Worm (Caenorhabditis elegans): ENCODE results near the gene F08F8.10.

The F08F8.10 gene

DNA sequence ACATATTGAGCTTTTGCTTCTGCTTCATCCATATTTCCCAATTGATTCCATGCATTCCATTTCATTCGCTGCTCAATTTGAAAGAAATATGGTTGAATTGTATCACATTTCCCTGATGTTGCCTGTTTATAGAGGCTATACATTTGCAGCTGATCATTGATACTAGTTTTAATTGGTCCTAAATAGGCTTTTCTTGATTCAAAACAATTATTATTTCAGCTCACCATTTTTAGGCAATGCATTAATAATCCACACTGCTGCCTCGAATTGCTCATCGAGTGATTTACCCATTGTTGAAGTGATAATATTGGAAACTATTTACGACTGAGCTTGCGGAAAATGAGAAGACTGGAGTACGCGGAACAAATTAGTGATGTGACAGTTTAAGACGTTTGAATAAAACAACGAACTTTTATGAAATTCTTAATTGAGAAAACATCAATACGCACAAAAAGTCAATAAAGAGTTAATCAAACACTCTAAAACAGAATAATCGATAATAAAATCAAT lies 48.5 kb downstream of the F08F8.10 start, which contains the start of gene acbp-4:
Gene acbp-4, minus strand, starts transcription at position 510 of the 510 bp plus-strand sequence.
- no peak for TF ChIP-seq nhr-19 (GFP tag; conservative IDR thresholded peaks at IDR 0.05)
- TF ChIP-seq nhr-47 (tag; optimal IDR thresholded peaks at IDR 0.05), result no peak
- no peak for TF ChIP-seq unc-130 (tag; optimal IDR thresholded peaks at IDR 0.05)
- no peak for TF ChIP-seq nhr-20 (tag; optimal IDR thresholded peaks at IDR 0.05)
- TF ChIP-seq unc-62 (GFP tag; optimal IDR thresholded peaks at IDR 0.05), result no peak
- no peak for TF ChIP-seq F16B12.6 (tag; optimal IDR thresholded peaks at IDR 0.05)
- TF ChIP-seq ztf-11 (tag; optimal IDR thresholded peaks at IDR 0.05), result no peak
- TF ChIP-seq ztf-4 (tag; optimal IDR thresholded peaks at IDR 0.05), result no peak
- TF ChIP-seq pag-3 (tag; optimal IDR thresholded peaks at IDR 0.05; ENCODE audit: borderline replicate concordance, insufficient read depth), result no peak
- no peak for TF ChIP-seq lir-3 (tag; optimal IDR thresholded peaks at IDR 0.05; ENCODE audit: poor library complexity)
- TF ChIP-seq fkh-10 (GFP tag; optimal IDR thresholded peaks at IDR 0.05), result no peak
- TF ChIP-seq ces-1 (GFP tag; optimal IDR thresholded peaks at IDR 0.05), result no peak
- no peak for TF ChIP-seq unc-86 (tag; optimal IDR thresholded peaks at IDR 0.05)
- no peak for TF ChIP-seq ama-1 (optimal IDR thresholded peaks at IDR 0.05)
- TF ChIP-seq ceh-63 (GFP tag; optimal IDR thresholded peaks at IDR 0.05), result no peak
- TF ChIP-seq egl-27 (tag; optimal IDR thresholded peaks at IDR 0.05), result no peak
- TF ChIP-seq nhr-76 (tag; optimal IDR thresholded peaks at IDR 0.05), result no peak
- TF ChIP-seq hpl-2 (GFP tag; optimal IDR thresholded peaks at IDR 0.05), result no peak
- no peak for TF ChIP-seq elt-2 (tag; optimal IDR thresholded peaks at IDR 0.05)

DNA sequence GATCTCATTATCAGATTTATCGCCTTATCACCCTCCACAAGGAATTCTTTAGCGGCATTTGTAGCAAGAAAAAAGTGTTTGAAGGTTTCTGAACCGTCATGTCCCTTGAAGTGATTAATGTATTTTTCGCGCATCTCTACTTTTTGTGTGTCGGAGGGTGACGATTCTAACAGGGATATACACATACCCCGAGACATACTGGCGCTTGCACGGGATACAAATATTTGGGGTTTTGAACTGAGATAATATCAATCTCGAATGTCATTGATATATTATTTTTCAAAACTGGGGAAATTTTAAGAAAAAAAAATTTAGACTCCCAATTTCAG lies 51.6 kb downstream of the F08F8.10 start:
- TF ChIP-seq lsy-2 (tag; optimal IDR thresholded peaks at IDR 0.05), result peak in 1 of 2 experiments; percentile 25
- TF ChIP-seq nhr-85 (tag), result peak; percentile 77
- no peak for TF ChIP-seq dsc-1 (tag; optimal IDR thresholded peaks at IDR 0.05)
- no peak for TF ChIP-seq unc-30 (tag; optimal IDR thresholded peaks at IDR 0.05)
- no peak for TF ChIP-seq isw-1 (GFP tag; IDR thresholded peaks at IDR 0.05)
- peak; percentile 40 for TF ChIP-seq nhr-71 (tag; optimal IDR thresholded peaks at IDR 0.05)
- no peak for TF ChIP-seq C34B4.2 (tag; optimal IDR thresholded peaks at IDR 0.05)
- no peak for TF ChIP-seq C16A3.4 (tag; optimal IDR thresholded peaks at IDR 0.05)
- peak in 4 of 6 experiments; percentile 20 to 88 (median 44) for TF ChIP-seq elt-3 (tag; optimal IDR thresholded peaks at IDR 0.05)
- peak; percentile 21 for TF ChIP-seq nhr-90 (tag; optimal IDR thresholded peaks at IDR 0.05; ENCODE audit: poor library complexity)
- no peak for TF ChIP-seq rnt-1 (tag; optimal IDR thresholded peaks at IDR 0.05)
- peak; percentile 90 for TF ChIP-seq blmp-1 (tag; optimal IDR thresholded peaks at IDR 0.05)
- TF ChIP-seq vab-15 (tag; optimal IDR thresholded peaks at IDR 0.05), result no peak
- peak; percentile 41 for TF ChIP-seq snu-23 (GFP tag; optimal IDR thresholded peaks at IDR 0.05)
- TF ChIP-seq nhr-237 (tag; optimal IDR thresholded peaks at IDR 0.05), result no peak
- no peak for TF ChIP-seq lin-13 (GFP tag; optimal IDR thresholded peaks at IDR 0.05)
- peak; percentile 42 for TF ChIP-seq nhr-20 (tag; optimal IDR thresholded peaks at IDR 0.05)
- no peak for TF ChIP-seq F16B12.6 (tag; optimal IDR thresholded peaks at IDR 0.05)
- no peak for TF ChIP-seq snpc-4 (tag; optimal IDR thresholded peaks at IDR 0.05)
- no peak for TF ChIP-seq ceh-88 (GFP tag; IDR thresholded peaks at IDR 0.05)
- peak; percentile 47 for TF ChIP-seq lin-14 (GFP tag; optimal IDR thresholded peaks at IDR 0.05)
- no peak for TF ChIP-seq irx-1 (tag; optimal IDR thresholded peaks at IDR 0.05)
- TF ChIP-seq mdl-1 (tag; optimal IDR thresholded peaks at IDR 0.05), result peak in 1 of 2 experiments; percentile 5
- TF ChIP-seq lin-35 (GFP tag; optimal IDR thresholded peaks at IDR 0.05), result peak in 1 of 2 experiments; percentile 19
- TF ChIP-seq dpl-1 (GFP tag; optimal IDR thresholded peaks at IDR 0.05), result no peak
- no peak for TF ChIP-seq nhr-84 (tag; optimal IDR thresholded peaks at IDR 0.05)
- TF ChIP-seq zip-4 (GFP tag; optimal IDR thresholded peaks at IDR 0.05), result no peak
- TF ChIP-seq jun-1 (tag; optimal IDR thresholded peaks at IDR 0.05), result no peak
